Worm (Caenorhabditis elegans) whole organism, late embryonic: Measurements from ENCODE around the gene F36F12.3.

Source experiments
- F13H6.1 ChIP-seq: sonication (generic microtip); optimal IDR thresholded peaks from 2 replicates; lab custom pipeline; 2016; ENCODE audit warnings: missing genetic modification characterization, missing compliant biosample characterization
- ama-1 ChIP-seq: fragments of 150-350 bp; optimal IDR thresholded peaks from 2 replicates; lab custom pipeline; 2014
- ceh-24 ChIP-seq: sonication (generic microtip); optimal IDR thresholded peaks from 2 replicates; lab custom pipeline; 2016; ENCODE audit warnings: mild to moderate bottlenecking, missing genetic modification characterization, missing compliant biosample characterization
- ceh-31 ChIP-seq: sonication (generic microtip); optimal IDR thresholded peaks from 2 replicates; lab custom pipeline; 2016; ENCODE audit warnings: missing genetic modification characterization, missing compliant biosample characterization
- fkh-10 ChIP-seq: fragments of 150-350 bp; optimal IDR thresholded peaks from 2 replicates; lab custom pipeline; 2014; ENCODE audit warnings: missing biosample characterization, missing genetic modification reagents, missing genetic modification characterization
- hlh-13 ChIP-seq: fragments of 200-800 bp; sonication (Bioruptor generic); optimal IDR thresholded peaks from 2 replicates; lab custom pipeline; 2018; ENCODE audit warnings: mild to moderate bottlenecking, missing genetic modification characterization, missing compliant biosample characterization
- lin-11 ChIP-seq: fragments of 200-800 bp; sonication (Bioruptor generic); optimal IDR thresholded peaks from 2 replicates; lab custom pipeline; 2018; ENCODE audit warnings: mild to moderate bottlenecking, missing genetic modification characterization, missing compliant biosample characterization
- unc-86 ChIP-seq: sonication (generic microtip); optimal IDR thresholded peaks from 2 replicates; lab custom pipeline; 2016; ENCODE audit warnings: missing genetic modification characterization, missing compliant biosample characterization
- ztf-16 ChIP-seq: sonication (generic microtip); optimal IDR thresholded peaks from 2 replicates; lab custom pipeline; 2017; ENCODE audit warnings: missing genetic modification characterization, missing compliant biosample characterization

ce11 chrV:2066780-2067179 is 18.8 kb upstream of the F36F12.3 start, which contains the start of gene nhr-86:
- TF ChIP-seq ztf-16 = no peak
- no peak for TF ChIP-seq ceh-31
- no peak for TF ChIP-seq ama-1 (lab: Kevin White, UChicago)
- TF ChIP-seq unc-86 (tag; lab: Kevin White, UChicago) = no peak
- no peak for TF ChIP-seq fkh-10 (GFP tag; lab: Kevin White, UChicago)
- TF ChIP-seq F13H6.1 (tag; lab: Kevin White, UChicago) = no peak
- TF ChIP-seq lin-11 (tag; lab: Kevin White, UChicago) = no peak
- no peak for TF ChIP-seq hlh-13 (GFP tag; lab: Kevin White, UChicago)
- no peak for TF ChIP-seq ceh-24 (tag; lab: Kevin White, UChicago)
